Worm (Caenorhabditis elegans): Measurements from ENCODE around the gene R02F2.6.

Gene R02F2.6

ce11 chrIII:5501358-5502287, 22.9 kb upstream of the R02F2.6 start, which contains the start of gene R02F2.1 (continued):
- TF ChIP-seq lim-7 (GFP tag; IDR thresholded peaks at IDR 0.05) (0 out of 2 replicates have a peak, but pooled peaks have one; percentile 18), tag-97 (GFP tag; IDR thresholded peaks at IDR 0.05) (no peak), spr-1 (tag; optimal IDR thresholded peaks at IDR 0.05) (no peak), mep-1 (tag; optimal IDR thresholded peaks at IDR 0.05) (peak; percentile 17), F26F4.8 (GFP tag; conservative IDR thresholded peaks at IDR 0.05) (no peak)

ce11 chrIII:5500732-5501131, 22.0 kb upstream of the R02F2.6 start:
- no peak for TF ChIP-seq F44E2.7 (GFP tag; IDR thresholded peaks at IDR 0.05)
- TF ChIP-seq ceh-44 (GFP tag; IDR thresholded peaks at IDR 0.05), result no peak
- TF ChIP-seq nhr-48 (tag; optimal IDR thresholded peaks at IDR 0.05), result no peak
- no peak for TF ChIP-seq mxl-3 (GFP tag; optimal IDR thresholded peaks at IDR 0.05)
- TF ChIP-seq ceh-62 (tag; optimal IDR thresholded peaks at IDR 0.05), result no peak
- TF ChIP-seq tra-1 (GFP tag; IDR thresholded peaks at IDR 0.05), result no peak
- TF ChIP-seq dmd-6 (GFP tag; IDR thresholded peaks at IDR 0.05), result no peak
- no peak for TF ChIP-seq ceh-82 (tag; optimal IDR thresholded peaks at IDR 0.05)
- no peak for TF ChIP-seq lsy-2 (tag; optimal IDR thresholded peaks at IDR 0.05)
- no peak for TF ChIP-seq saeg-2 (GFP tag; IDR thresholded peaks at IDR 0.05)

- TF ChIP-seq mxl-2 (GFP tag; conservative IDR thresholded peaks at IDR 0.05), result no peak
- TF ChIP-seq hlh-30 (tag; optimal IDR thresholded peaks at IDR 0.05; ENCODE audit: insufficient read depth), result peak; percentile 24
These were observed 21.2 kb upstream of the R02F2.6 start for ce11 chrIII:5499942-5500341.

ce11 chrIII:5498973-5499372, 20.2 kb upstream of the R02F2.6 start, which contains the start of gene R02F2.9:
TSS of gene R02F2.9 (plus strand) at chrIII:5499190.
- TF ChIP-seq mes-2 (tag; optimal IDR thresholded peaks at IDR 0.05; ENCODE audit: poor library complexity, severe bottlenecking), result peak; percentile 58
- TF ChIP-seq skn-1 (tag; optimal IDR thresholded peaks at IDR 0.05), result no peak
- peak; percentile 98 for TF ChIP-seq Y48G9A.11 (GFP tag; IDR thresholded peaks at IDR 0.05)
- TF ChIP-seq dpl-1 (GFP tag; optimal IDR thresholded peaks at IDR 0.05), result peak; percentile 92
- TF ChIP-seq spr-1 (tag; optimal IDR thresholded peaks at IDR 0.05), result no peak
- no peak for TF ChIP-seq dmd-6 (GFP tag; IDR thresholded peaks at IDR 0.05)
- TF ChIP-seq hmg-1.1 (GFP tag; IDR thresholded peaks at IDR 0.05), result no peak
- peak; percentile 96 for TF ChIP-seq T20F7.1 (GFP tag; optimal IDR thresholded peaks at IDR 0.05)
- no peak for TF ChIP-seq F10B5.3 (tag; optimal IDR thresholded peaks at IDR 0.05)
- peak; percentile 75 for TF ChIP-seq R02D3.7 (tag; optimal IDR thresholded peaks at IDR 0.05)
- TF ChIP-seq mxl-2 (GFP tag; conservative IDR thresholded peaks at IDR 0.05), result no peak
- TF ChIP-seq attf-4 (tag; optimal IDR thresholded peaks at IDR 0.05), result no peak

ce11 chrIII:5495168-5495567, 16.4 kb upstream of the R02F2.6 start, which contains the start of gene R02F2.8:
TSS of gene R02F2.8 (minus strand) at chrIII:5495268.
- no peak for TF ChIP-seq ama-1 (optimal IDR thresholded peaks at IDR 0.05)
- TF ChIP-seq dpl-1 (GFP tag; optimal IDR thresholded peaks at IDR 0.05), result no peak
- TF ChIP-seq nhr-237 (tag; optimal IDR thresholded peaks at IDR 0.05), result no peak
- no peak for TF ChIP-seq ceh-28 (tag; optimal IDR thresholded peaks at IDR 0.05)
- no peak for TF ChIP-seq ceh-20 (GFP tag; IDR thresholded peaks at IDR 0.05)
- no peak for TF ChIP-seq ZK337.2 (GFP tag; IDR thresholded peaks at IDR 0.05)
- no peak for TF ChIP-seq hif-1 (tag; optimal IDR thresholded peaks at IDR 0.05)
- TF ChIP-seq egl-43 (GFP tag; IDR thresholded peaks at IDR 0.05), result no peak
- no peak for TF ChIP-seq unc-130 (GFP tag; optimal IDR thresholded peaks at IDR 0.05)
